Worm (Caenorhabditis elegans): ENCODE data around the gene ttr-5.

- TF ChIP-seq snpc-4 (tag; optimal IDR thresholded peaks at IDR 0.05) (no peak), lin-39 (tag; optimal IDR thresholded peaks at IDR 0.05) (no peak), nhr-12 (tag; optimal IDR thresholded peaks at IDR 0.05) (no peak), nhr-77 (tag; optimal IDR thresholded peaks at IDR 0.05) (no peak)
Measured at ce11 chrIII:9366971-9367370, 36.9 kb downstream of the ttr-5 start, which contains the start of gene crn-6.

All from whole organism, L2 larva.